Worm (Caenorhabditis elegans): ENCODE results near the gene C07C7.3.

ce11 chrIV:9214823-9215222, 49.0 kb downstream of the C07C7.3 start:
- TF ChIP-seq ama-1 (optimal IDR thresholded peaks at IDR 0.05), result no peak
- no peak for TF ChIP-seq ceh-82 (tag; optimal IDR thresholded peaks at IDR 0.05)
- no peak for TF ChIP-seq nhr-237 (tag; optimal IDR thresholded peaks at IDR 0.05)
